Fruit fly (Drosophila melanogaster) whole organism: ENCODE results near the gene Paip2.

Experiments used
- CG8478 ChIP-seq: fragments of >200 bp; optimal IDR thresholded peaks from 2 replicates; lab custom pipeline; 2018; ENCODE audit warnings: inconsistent platforms
- Dll ChIP-seq: fragments of >200 bp; optimal IDR thresholded peaks from 2 replicates; lab custom pipeline; 2017
- EcR ChIP-seq, 2 experiments: fragments of >200 bp; optimal IDR thresholded peaks; 2 replicates each; lab custom pipeline; 2017; ENCODE audit warnings: missing biosample characterization in 2 of 2, missing genetic modification characterization in 2 of 2, missing genetic modification reagents in 2 of 2
- pan ChIP-seq: fragments of >200 bp; optimal IDR thresholded peaks from 2 replicates; lab custom pipeline; 2017
- psq ChIP-seq: fragments of >200 bp; optimal IDR thresholded peaks from 2 replicates; lab custom pipeline; 2017
- usp ChIP-seq: fragments of >200 bp; optimal IDR thresholded peaks from 2 replicates; lab custom pipeline; 2017; ENCODE audit warnings: missing biosample characterization, missing genetic modification characterization, mixed read lengths

The Paip2 gene

dm6 chr3R:12997550-12998233 is 17.1 kb downstream of the Paip2 start, which contains the start of the genes CG17327, CG44194 and CG7518:
Gene CG17327 (minus strand): TSS chr3R:12997726.
Gene CG44194 (minus strand): TSS chr3R:12997726.
Gene CG7518 (plus strand): TSS chr3R:12998089.
- TF ChIP-seq EcR (GFP tag; optimal IDR thresholded peaks at IDR 0.05; lab: Kevin White, UChicago) (no peak), usp (no peak), pan (lab: Kevin White, UChicago) (no peak), psq (no peak)

dm6 chr3R:12998234-12998591 is 17.6 kb downstream of the Paip2 start:
- no peak for TF ChIP-seq psq
- no peak for TF ChIP-seq CG8478
- TF ChIP-seq Dll (lab: Kevin White, UChicago) = no peak
- TF ChIP-seq pan (lab: Kevin White, UChicago) = no peak
- TF ChIP-seq usp = no peak
- TF ChIP-seq EcR (GFP tag; optimal IDR thresholded peaks at IDR 0.05; lab: Kevin White, UChicago) = no peak

dm6 chr3R:13009595-13009994 is 29.0 kb downstream of the Paip2 start, which contains the start of gene CG11656:
Gene CG11656 (plus strand): TSS chr3R:13009895.
- no peak for TF ChIP-seq psq
- TF ChIP-seq EcR (GFP tag; optimal IDR thresholded peaks at IDR 0.05; lab: Kevin White, UChicago) = no peak
- no peak for TF ChIP-seq CG8478
- no peak for TF ChIP-seq pan (lab: Kevin White, UChicago)
- no peak for TF ChIP-seq usp
- TF ChIP-seq Dll (lab: Kevin White, UChicago) = no peak

- no peak for TF ChIP-seq usp
- TF ChIP-seq psq = no peak
- no peak for TF ChIP-seq pan (lab: Kevin White, UChicago)
- no peak for TF ChIP-seq CG8478
- peak; percentile 51 for TF ChIP-seq Dll (lab: Kevin White, UChicago)
- TF ChIP-seq EcR (GFP tag; optimal IDR thresholded peaks at IDR 0.05; lab: Kevin White, UChicago) = peak in 1 of 2 experiments; percentile 71
Measured at dm6 chr3R:13010905-13011620, 30.5 kb downstream of the Paip2 start, which contains the start of gene CG8031. Gene CG8031 (minus strand): TSS chr3R:13011310.

dm6 chr3R:13011621-13011963 is 31.0 kb downstream of the Paip2 start, which contains the start of gene CtBP:
Gene CtBP (plus strand): TSS chr3R:13011649.
- TF ChIP-seq Dll (lab: Kevin White, UChicago) (no peak), CG8478 (no peak), EcR (GFP tag; optimal IDR thresholded peaks at IDR 0.05; lab: Kevin White, UChicago) (no peak), psq (no peak), usp (no peak), pan (lab: Kevin White, UChicago) (no peak)

- TF ChIP-seq usp (no peak), Dll (lab: Kevin White, UChicago) (peak; percentile 29), CG8478 (peak; percentile 85), EcR (GFP tag; optimal IDR thresholded peaks at IDR 0.05; lab: Kevin White, UChicago) (peak in 1 of 2 experiments; percentile 3)
Measured at dm6 chr3R:13012351-13012750, 31.8 kb downstream of the Paip2 start.

- TF ChIP-seq CG8478 = no peak
- TF ChIP-seq Dll (lab: Kevin White, UChicago) = no peak
- TF ChIP-seq psq = no peak
- no peak for TF ChIP-seq pan (lab: Kevin White, UChicago)
- no peak for TF ChIP-seq EcR (GFP tag; optimal IDR thresholded peaks at IDR 0.05; lab: Kevin White, UChicago)
- TF ChIP-seq usp = no peak
Measured at dm6 chr3R:13012990-13013389, 32.4 kb downstream of the Paip2 start.

dm6 chr3R:13014168-13014881 is 33.7 kb downstream of the Paip2 start:
- TF ChIP-seq usp (no peak), Dll (lab: Kevin White, UChicago) (no peak), psq (no peak)

- TF ChIP-seq pan (lab: Kevin White, UChicago) = no peak
- no peak for TF ChIP-seq psq
- no peak for TF ChIP-seq CG8478
- no peak for TF ChIP-seq EcR (GFP tag; optimal IDR thresholded peaks at IDR 0.05; lab: Kevin White, UChicago)
- no peak for TF ChIP-seq Dll (lab: Kevin White, UChicago)
- no peak for TF ChIP-seq usp
Measured at dm6 chr3R:13015402-13015801, 34.8 kb downstream of the Paip2 start.

- no peak for TF ChIP-seq Dll (lab: Kevin White, UChicago)
- no peak for TF ChIP-seq CG8478
- no peak for TF ChIP-seq usp
- no peak for TF ChIP-seq EcR (GFP tag; optimal IDR thresholded peaks at IDR 0.05; lab: Kevin White, UChicago)
- TF ChIP-seq pan (lab: Kevin White, UChicago) = no peak
- no peak for TF ChIP-seq psq
Measured at dm6 chr3R:13015811-13016766, 35.5 kb downstream of the Paip2 start.

- no peak for TF ChIP-seq CG8478
- TF ChIP-seq usp = no peak
Measured at dm6 chr3R:13017623-13018036, 37.0 kb downstream of the Paip2 start.
